Worm (Caenorhabditis elegans) whole organism, young adult: ENCODE results near the gene C13A2.9.

Experiments
- B0019.2 ChIP-seq: fragments of 200-800 bp; sonication (Bioruptor generic); conservative IDR thresholded peaks from 2 replicates; pipeline ENCODE4 v1.3.6; 2022; ENCODE audit warnings: missing genetic modification reagents, missing genetic modification characterization, missing compliant biosample characterization
- F10E7.11 ChIP-seq: sonication (generic microtip); optimal IDR thresholded peaks from 2 replicates; lab custom pipeline; 2017; ENCODE audit warnings: mild to moderate bottlenecking, missing genetic modification characterization, moderate library complexity, missing compliant biosample characterization
- F37B4.10 ChIP-seq: fragments of 200-800 bp; sonication (Bioruptor generic); IDR thresholded peaks from 2 replicates; pipeline ENCODE4 v1.3.6; 2022; ENCODE audit warnings: missing genetic modification characterization, missing compliant biosample characterization
- F57A8.1 ChIP-seq: fragments of 200-800 bp; sonication (Bioruptor generic); optimal IDR thresholded peaks from 2 replicates; lab custom pipeline; 2018; ENCODE audit warnings: mild to moderate bottlenecking, missing genetic modification characterization, moderate library complexity, missing compliant biosample characterization
- T07F8.4 ChIP-seq: sonication (generic microtip); optimal IDR thresholded peaks from 2 replicates; lab custom pipeline; 2016; ENCODE audit warnings: mild to moderate bottlenecking, missing genetic modification characterization, moderate library complexity, missing compliant biosample characterization
- Y53G8AR.9 ChIP-seq: fragments of 200-800 bp; sonication (Bioruptor generic); conservative IDR thresholded peaks from 2 replicates; pipeline ENCODE4 v1.3.6; 2022; ENCODE audit warnings: missing genetic modification reagents, missing genetic modification characterization, missing compliant biosample characterization
- ama-1 ChIP-seq, 3 experiments: fragments of 150-350 bp in 1 of 3; sonication (generic microtip) in 2 of 3; optimal IDR thresholded peaks; 2 replicates each; lab custom pipeline; 2014 to 2018; ENCODE audit warnings: missing biosample characterization in 2 of 3, missing genetic modification characterization in 2 of 3, missing genetic modification reagents in 2 of 3
- aptf-3 ChIP-seq: fragments of 200-800 bp; sonication (Bioruptor generic); IDR thresholded peaks from 2 replicates; pipeline ENCODE4 v1.3.6; 2022; ENCODE audit warnings: missing genetic modification characterization, missing compliant biosample characterization
- atf-7 ChIP-seq: sonication (generic microtip); optimal IDR thresholded peaks from 2 replicates; lab custom pipeline; 2017; ENCODE audit warnings: mild to moderate bottlenecking, missing genetic modification characterization, missing compliant biosample characterization
- athp-1 ChIP-seq: sonication (generic microtip); optimal IDR thresholded peaks from 2 replicates; lab custom pipeline; 2017; ENCODE audit warnings: mild to moderate bottlenecking, missing genetic modification characterization, missing compliant biosample characterization
- attf-3 ChIP-seq: fragments of 200-800 bp; sonication (Bioruptor generic); conservative IDR thresholded peaks from 2 replicates; pipeline ENCODE4 v1.3.6; 2022; ENCODE audit warnings: missing genetic modification reagents, missing genetic modification characterization, missing compliant biosample characterization
- attf-5 ChIP-seq: fragments of 200-800 bp; sonication (Bioruptor generic); optimal IDR thresholded peaks from 2 replicates; lab custom pipeline; 2018; ENCODE audit warnings: mild to moderate bottlenecking, missing genetic modification characterization, missing compliant biosample characterization
- bed-2 ChIP-seq: fragments of 200-800 bp; sonication (Bioruptor generic); IDR thresholded peaks from 2 replicates; pipeline ENCODE4 v1.3.6; 2022; ENCODE audit warnings: missing genetic modification reagents, missing genetic modification characterization, missing compliant biosample characterization
- ceh-40 ChIP-seq: fragments of 200-800 bp; sonication (Bioruptor generic); IDR thresholded peaks from 2 replicates; pipeline ENCODE4 v1.3.6; 2022; ENCODE audit warnings: missing genetic modification characterization, missing compliant biosample characterization
- dpl-1 ChIP-seq: fragments of 150-350 bp; optimal IDR thresholded peaks from 2 replicates; lab custom pipeline; 2014; ENCODE audit warnings: missing biosample characterization, missing genetic modification reagents, missing genetic modification characterization
- ekl-4 ChIP-seq: fragments of 200-800 bp; sonication (Bioruptor generic); IDR thresholded peaks from 2 replicates; pipeline ENCODE4 v1.3.6; 2022; ENCODE audit warnings: missing genetic modification reagents, missing genetic modification characterization, missing compliant biosample characterization
- ets-4 ChIP-seq: fragments of 200-800 bp; sonication (Bioruptor generic); optimal IDR thresholded peaks from 2 replicates; lab custom pipeline; 2018; ENCODE audit warnings: mild to moderate bottlenecking, missing genetic modification characterization, missing compliant biosample characterization
- fkh-3 ChIP-seq: sonication (generic microtip); optimal IDR thresholded peaks from 2 replicates; lab custom pipeline; 2016; ENCODE audit warnings: mild to moderate bottlenecking, missing genetic modification characterization, missing compliant biosample characterization
- gei-17 ChIP-seq: fragments of 200-800 bp; sonication (Bioruptor generic); optimal IDR thresholded peaks from 2 replicates; lab custom pipeline; 2018; ENCODE audit warnings: mild to moderate bottlenecking, missing genetic modification characterization, missing compliant biosample characterization
- hlh-12 ChIP-seq: sonication (generic microtip); optimal IDR thresholded peaks from 2 replicates; lab custom pipeline; 2016; ENCODE audit warnings: missing genetic modification characterization, missing compliant biosample characterization
- hrde-1 ChIP-seq: sonication (generic microtip); optimal IDR thresholded peaks from 2 replicates; lab custom pipeline; 2016; ENCODE audit warnings: missing genetic modification characterization, mild to moderate bottlenecking, missing compliant biosample characterization, moderate library complexity, missing genotype, missing genetic modification reagents, borderline replicate concordance
- lsl-1 ChIP-seq: fragments of 200-800 bp; sonication (Bioruptor generic); optimal IDR thresholded peaks from 2 replicates; lab custom pipeline; 2018; ENCODE audit warnings: mild to moderate bottlenecking, missing genetic modification characterization, moderate library complexity, missing compliant biosample characterization
- lsy-27 ChIP-seq: sonication (generic microtip); optimal IDR thresholded peaks from 2 replicates; lab custom pipeline; 2017; ENCODE audit warnings: missing genetic modification characterization, mild to moderate bottlenecking, missing compliant biosample characterization, antibody characterized with exemption, missing genotype, borderline replicate concordance; ENCODE audit not compliant: insufficient read depth
- madf-10 ChIP-seq: sonication (generic microtip); optimal IDR thresholded peaks from 2 replicates; lab custom pipeline; 2016; ENCODE audit warnings: mild to moderate bottlenecking, missing genetic modification characterization, missing compliant biosample characterization
- madf-3 ChIP-seq: fragments of 200-800 bp; sonication (Bioruptor generic); IDR thresholded peaks from 2 replicates; pipeline ENCODE4 v1.3.6; 2022; ENCODE audit warnings: missing genetic modification reagents, missing genetic modification characterization, missing compliant biosample characterization
- nfya-2 ChIP-seq: fragments of 200-800 bp; sonication (Bioruptor generic); IDR thresholded peaks from 2 replicates; pipeline ENCODE4 v1.3.6; 2022; ENCODE audit warnings: missing genetic modification reagents, missing genetic modification characterization, missing compliant biosample characterization
- nfyb-1 ChIP-seq: fragments of 200-800 bp; sonication (Bioruptor generic); IDR thresholded peaks from 2 replicates; pipeline ENCODE4 v1.3.6; 2022; ENCODE audit warnings: missing genetic modification reagents, missing genetic modification characterization, missing compliant biosample characterization
- pbrm-1 ChIP-seq: fragments of 200-800 bp; sonication (Bioruptor generic); IDR thresholded peaks from 2 replicates; pipeline ENCODE4 v1.3.6; 2022; ENCODE audit warnings: missing genetic modification reagents, missing genetic modification characterization, missing compliant biosample characterization
- pha-4 ChIP-seq: fragments of 150-350 bp; sonication (generic microtip); optimal IDR thresholded peaks from 2 replicates; lab custom pipeline; 2014; ENCODE audit warnings: missing biosample characterization, missing genetic modification reagents, missing genetic modification characterization
- rcor-1 ChIP-seq: fragments of 200-800 bp; sonication (Bioruptor generic); IDR thresholded peaks from 2 replicates; pipeline ENCODE4 v1.3.6; 2022; ENCODE audit warnings: missing genetic modification reagents, missing genetic modification characterization, missing compliant biosample characterization
- rec-8 ChIP-seq, 2 experiments: sonication (generic microtip); optimal IDR thresholded peaks; 2 replicates each; lab custom pipeline; 2016; ENCODE audit warnings: mild to moderate bottlenecking in 2 of 2, missing genetic modification characterization in 2 of 2, missing genetic modification reagents in 2 of 2, missing genotype in 2 of 2, missing biosample characterization in 1 of 2, missing compliant biosample characterization in 1 of 2, moderate library complexity in 1 of 2
- sdz-38 ChIP-seq: sonication (generic microtip); optimal IDR thresholded peaks from 2 replicates; lab custom pipeline; 2016; ENCODE audit warnings: missing genotype, missing genetic modification characterization, missing compliant biosample characterization
- sea-2 ChIP-seq: fragments of 200-800 bp; sonication (Bioruptor generic); IDR thresholded peaks from 2 replicates; pipeline ENCODE4 v1.3.6; 2022; ENCODE audit warnings: missing genetic modification characterization, missing compliant biosample characterization
- snpc-1.3 ChIP-seq: sonication (generic microtip); optimal IDR thresholded peaks from 2 replicates; lab custom pipeline; 2017; ENCODE audit warnings: missing genetic modification characterization, mild to moderate bottlenecking, missing compliant biosample characterization, antibody characterized with exemption, moderate library complexity, missing genotype, missing genetic modification reagents; ENCODE audit not compliant: insufficient read depth
- somi-1 ChIP-seq: fragments of 200-800 bp; sonication (Bioruptor generic); optimal IDR thresholded peaks from 2 replicates; lab custom pipeline; 2018; ENCODE audit warnings: mild to moderate bottlenecking, missing genetic modification characterization, missing compliant biosample characterization
- sptf-2 ChIP-seq: fragments of 200-800 bp; sonication (Bioruptor generic); optimal IDR thresholded peaks from 2 replicates; lab custom pipeline; 2018; ENCODE audit warnings: mild to moderate bottlenecking, missing genetic modification characterization, missing compliant biosample characterization
- unc-130 ChIP-seq: sonication (generic microtip); optimal IDR thresholded peaks from 2 replicates; lab custom pipeline; 2016; ENCODE audit warnings: missing genetic modification reagents, missing genetic modification characterization, missing compliant biosample characterization
- xnd-1 ChIP-seq: sonication (generic microtip); optimal IDR thresholded peaks from 2 replicates; lab custom pipeline; 2016; ENCODE audit warnings: missing genotype, missing genetic modification reagents, missing genetic modification characterization, missing compliant biosample characterization
- zfh-2 ChIP-seq: fragments of 200-800 bp; sonication (Bioruptor generic); conservative IDR thresholded peaks from 2 replicates; pipeline ENCODE4 v1.3.6; 2022; ENCODE audit warnings: missing genetic modification reagents, missing genetic modification characterization, missing compliant biosample characterization
- zim-3 ChIP-seq: sonication (generic microtip); optimal IDR thresholded peaks from 2 replicates; lab custom pipeline; 2017; ENCODE audit warnings: mild to moderate bottlenecking, missing genetic modification characterization, moderate library complexity, missing compliant biosample characterization
- ztf-18 ChIP-seq: sonication (generic microtip); optimal IDR thresholded peaks from 2 replicates; lab custom pipeline; 2016; ENCODE audit warnings: missing genotype, mild to moderate bottlenecking, missing genetic modification characterization, missing compliant biosample characterization
- ztf-22 ChIP-seq: fragments of 200-800 bp; sonication (Bioruptor generic); optimal IDR thresholded peaks from 2 replicates; lab custom pipeline; 2018; ENCODE audit warnings: mild to moderate bottlenecking, missing genetic modification characterization, moderate library complexity, missing compliant biosample characterization
- ztf-26 ChIP-seq: sonication (generic microtip); optimal IDR thresholded peaks from 2 replicates; lab custom pipeline; 2017; ENCODE audit warnings: missing genetic modification characterization, missing compliant biosample characterization
- ztf-6 ChIP-seq: fragments of 200-800 bp; sonication (Bioruptor generic); IDR thresholded peaks from 2 replicates; pipeline ENCODE4 v1.3.6; 2022; ENCODE audit warnings: missing genetic modification reagents, missing genetic modification characterization, missing compliant biosample characterization

C13A2.9 gene

ce11 chrV:7258965-7259364 lies 5.0 kb downstream of the C13A2.9 start, which contains the start of gene C13A2.12:
Gene C13A2.12 (plus strand): TSS chrV:7259265.
- TF ChIP-seq zfh-2 (GFP tag; lab: Robert Waterston, UW) (no peak), athp-1 (no peak), attf-3 (no peak), rcor-1 (no peak), aptf-3 (GFP tag; lab: Robert Waterston, UW) (no peak), zim-3 (tag; lab: Kevin White, UChicago) (no peak), madf-10 (tag; lab: Kevin White, UChicago) (no peak), pbrm-1 (no peak), sptf-2 (no peak), unc-130 (GFP tag; lab: Kevin White, UChicago) (no peak), T07F8.4 (tag; lab: Kevin White, UChicago) (no peak), atf-7 (tag; lab: Kevin White, UChicago) (no peak), gei-17 (GFP tag; lab: Kevin White, UChicago) (no peak)

ce11 chrV:7255095-7255494 lies 8.8 kb downstream of the C13A2.9 start, which contains the start of gene C05C8.8:
Gene C05C8.8 (minus strand): TSS chrV:7255195.
- TF ChIP-seq lsy-27 (no peak), ztf-18 (tag; lab: Kevin White, UChicago) (no peak), F10E7.11 (tag; lab: Kevin White, UChicago) (no peak), snpc-1.3 (tag; lab: Kevin White, UChicago) (no peak)
- TF ChIP-seq, all 124 proteins: peak for 0

DNA sequence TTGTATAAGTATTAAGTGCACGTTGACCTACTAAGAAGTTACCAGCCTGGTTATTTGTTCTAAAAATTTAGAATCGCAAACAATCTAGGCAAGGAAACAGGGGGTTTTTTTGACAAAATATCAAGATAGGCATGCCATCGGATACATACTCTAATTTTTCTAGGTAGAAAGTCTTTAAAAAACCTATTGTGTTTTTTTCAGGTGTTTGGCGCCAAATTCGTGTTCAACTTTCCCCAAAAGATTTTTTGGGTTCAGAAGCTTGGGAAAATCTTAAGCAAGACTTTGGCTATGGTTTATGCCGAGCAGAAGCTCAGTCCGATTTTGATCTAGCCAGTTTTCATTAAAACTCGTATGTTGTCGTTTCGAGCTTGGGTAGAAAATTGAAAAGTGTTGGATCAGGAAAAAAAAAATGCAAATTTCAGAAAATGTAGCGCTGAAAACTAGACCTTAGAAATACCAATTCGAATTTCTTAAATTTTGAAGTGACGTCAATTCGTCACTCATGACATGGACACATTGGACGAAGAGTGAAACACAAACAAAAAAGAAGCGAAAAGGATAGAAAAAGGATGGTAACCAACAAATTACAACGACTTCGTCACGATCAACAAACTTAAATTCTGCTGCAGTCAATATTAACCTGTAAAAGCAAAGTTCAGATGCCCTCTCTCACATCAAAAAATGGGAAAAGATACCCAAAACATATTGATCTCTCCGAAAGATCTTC lies 15.6 kb downstream of the C13A2.9 start:
- TF ChIP-seq somi-1 (GFP tag; lab: Kevin White, UChicago) (no peak), sptf-2 (no peak), F57A8.1 (GFP tag; lab: Kevin White, UChicago) (no peak), nfyb-1 (no peak), hlh-12 (tag; lab: Kevin White, UChicago) (no peak), ceh-40 (GFP tag; lab: Robert Waterston, UW) (no peak), rcor-1 (no peak), nfya-2 (GFP tag; lab: Robert Waterston, UW) (no peak), ztf-6 (no peak), ama-1 (optimal IDR thresholded peaks at IDR 0.05; lab: Kevin White, UChicago) (no peak), ama-1 (GFP tag; optimal IDR thresholded peaks at IDR 0.05; lab: Kevin White, UChicago) (no peak), T07F8.4 (tag; lab: Kevin White, UChicago) (no peak), aptf-3 (GFP tag; lab: Robert Waterston, UW) (no peak), dpl-1 (no peak), zfh-2 (GFP tag; lab: Robert Waterston, UW) (no peak), pha-4 (tag; lab: Kevin White, UChicago) (no peak), athp-1 (no peak), fkh-3 (no peak), bed-2 (GFP tag; lab: Robert Waterston, UW) (no peak), Y53G8AR.9 (no peak), zim-3 (tag; lab: Kevin White, UChicago) (no peak)

ce11 chrV:7246951-7247350 lies 17.0 kb downstream of the C13A2.9 start, which contains the start of gene C05C8.7:
Gene C05C8.7 (minus strand): TSS chrV:7247050.
- TF ChIP-seq ztf-26 (tag; lab: Kevin White, UChicago) (no peak), xnd-1 (tag; lab: Kevin White, UChicago) (no peak), ets-4 (GFP tag; lab: Kevin White, UChicago) (no peak), B0019.2 (GFP tag; lab: Robert Waterston, UW) (no peak), hrde-1 (tag; lab: Kevin White, UChicago) (no peak), lsy-27 (no peak), sea-2 (no peak), lsl-1 (GFP tag; lab: Kevin White, UChicago) (no peak), madf-3 (GFP tag; lab: Robert Waterston, UW) (no peak), ztf-22 (GFP tag; lab: Kevin White, UChicago) (no peak), ekl-4 (no peak), F37B4.10 (GFP tag; lab: Robert Waterston, UW) (no peak), attf-5 (GFP tag; lab: Kevin White, UChicago) (no peak), rcor-1 (no peak), rec-8 (tag; optimal IDR thresholded peaks at IDR 0.05; lab: Kevin White, UChicago) (no peak), sdz-38 (tag; lab: Kevin White, UChicago) (no peak)
